Worm (Caenorhabditis elegans) whole organism, early embryonic: Measurements from ENCODE around the gene C44C10.5.

Experiments used
- B0310.2 ChIP-seq: sonication (generic microtip); optimal IDR thresholded peaks from 2 replicates; lab custom pipeline; 2016; ENCODE audit warnings: mild to moderate bottlenecking, missing genetic modification characterization, missing compliant biosample characterization
- ama-1 ChIP-seq: fragments of 150-350 bp; optimal IDR thresholded peaks from 2 replicates; lab custom pipeline; 2014
- ceh-36 ChIP-seq: sonication (generic microtip); optimal IDR thresholded peaks from 2 replicates; lab custom pipeline; 2016; ENCODE audit warnings: missing genetic modification characterization, inconsistent platforms, missing compliant biosample characterization
- flt-1 ChIP-seq: fragments of 200-800 bp; sonication (Bioruptor generic); IDR thresholded peaks from 2 replicates; pipeline ENCODE4 v1.3.6; 2022; ENCODE audit warnings: missing genetic modification characterization, missing compliant biosample characterization
- hmbx-1 ChIP-seq: sonication (generic microtip); optimal IDR thresholded peaks from 2 replicates; lab custom pipeline; 2016; ENCODE audit warnings: mild to moderate bottlenecking, missing genetic modification characterization, missing compliant biosample characterization
- hmg-4 ChIP-seq: fragments of 200-800 bp; sonication (Bioruptor generic); optimal IDR thresholded peaks from 2 replicates; lab custom pipeline; 2018; ENCODE audit warnings: mild to moderate bottlenecking, missing genetic modification characterization, missing compliant biosample characterization
- scrt-1 ChIP-seq: fragments of 200-800 bp; sonication (Bioruptor generic); IDR thresholded peaks from 2 replicates; pipeline ENCODE4 v1.3.6; 2022; ENCODE audit warnings: missing genetic modification characterization, missing compliant biosample characterization
- tbx-11 ChIP-seq: fragments of 200-800 bp; sonication (Bioruptor generic); IDR thresholded peaks from 2 replicates; pipeline ENCODE4 v1.3.6; 2022; ENCODE audit warnings: missing genetic modification characterization, missing compliant biosample characterization
- tra-4 ChIP-seq: sonication (generic microtip); optimal IDR thresholded peaks from 2 replicates; lab custom pipeline; 2017; ENCODE audit warnings: missing genetic modification characterization, missing compliant biosample characterization

DNA sequence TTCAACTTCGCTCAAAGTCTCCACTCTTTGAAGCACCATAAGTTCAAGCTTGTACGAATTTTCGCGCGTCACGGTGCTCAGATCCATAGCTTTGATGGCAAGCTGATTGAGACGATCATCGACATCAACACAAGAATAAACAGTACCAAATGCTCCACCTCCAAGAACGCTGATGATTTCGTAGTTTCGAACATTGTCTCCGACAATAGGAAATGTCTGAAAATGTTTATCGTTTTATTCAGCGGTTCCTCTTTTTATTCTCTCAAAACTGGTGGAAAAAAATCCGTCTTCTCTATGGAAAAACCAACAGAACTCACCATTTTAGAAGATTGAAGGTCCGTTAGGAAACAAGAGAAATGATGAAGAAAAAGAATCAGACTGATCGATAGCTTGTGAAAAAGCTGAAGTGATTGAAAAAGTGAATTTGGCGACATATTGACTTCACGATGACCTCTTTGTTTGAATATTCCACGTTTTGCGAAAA lies 2.5 kb upstream of the C44C10.5 start, which contains the start of gene C44C10.7:
- TF ChIP-seq ama-1 (lab: Kevin White, UChicago): no peak
- no peak for TF ChIP-seq hmbx-1 (tag; lab: Kevin White, UChicago)
- no peak for TF ChIP-seq scrt-1 (GFP tag; lab: Robert Waterston, UW)
- TF ChIP-seq tbx-11 (GFP tag; lab: Robert Waterston, UW): no peak
- TF ChIP-seq ceh-36 (tag; lab: Kevin White, UChicago): no peak
- TF ChIP-seq flt-1 (GFP tag; lab: Robert Waterston, UW): no peak
- no peak for TF ChIP-seq tra-4
- no peak for TF ChIP-seq B0310.2
- no peak for TF ChIP-seq hmg-4
